Worm (Caenorhabditis elegans): Measurements from ENCODE around the gene F19G12.3.
"Not testable (repeated sequence)": the region's sequence is repeated elsewhere in the genome, so short reads cannot be mapped to it uniquely, and the experiment has no call there.

ce11 chrX:1403444-1403843 lies 21.2 kb upstream of the F19G12.3 start, which contains the start of gene ZK402.2:
- TF ChIP-seq egl-27, aly-2, ztf-11, nhr-77, elt-1 (tag; optimal IDR thresholded peaks at IDR 0.05): not testable (repeated sequence)

Data from whole organism, L3 larva.